Worm (Caenorhabditis elegans) whole organism, L4/young adult: ENCODE results near the gene crm-1.

Source experiments
- W03F9.2 ChIP-seq: fragments of 150-350 bp; optimal IDR thresholded peaks from 2 replicates; lab custom pipeline; 2014; ENCODE audit warnings: missing biosample characterization, missing genetic modification characterization
- dao-5 ChIP-seq: sonication (generic microtip); optimal IDR thresholded peaks from 2 replicates; lab custom pipeline; 2016; ENCODE audit warnings: missing genotype, missing genetic modification characterization, moderate library complexity, missing compliant biosample characterization
- him-1 ChIP-seq: sonication (generic microtip); optimal IDR thresholded peaks from 2 replicates; lab custom pipeline; 2016; ENCODE audit warnings: missing genotype, missing genetic modification reagents, missing genetic modification characterization, missing compliant biosample characterization

DNA sequence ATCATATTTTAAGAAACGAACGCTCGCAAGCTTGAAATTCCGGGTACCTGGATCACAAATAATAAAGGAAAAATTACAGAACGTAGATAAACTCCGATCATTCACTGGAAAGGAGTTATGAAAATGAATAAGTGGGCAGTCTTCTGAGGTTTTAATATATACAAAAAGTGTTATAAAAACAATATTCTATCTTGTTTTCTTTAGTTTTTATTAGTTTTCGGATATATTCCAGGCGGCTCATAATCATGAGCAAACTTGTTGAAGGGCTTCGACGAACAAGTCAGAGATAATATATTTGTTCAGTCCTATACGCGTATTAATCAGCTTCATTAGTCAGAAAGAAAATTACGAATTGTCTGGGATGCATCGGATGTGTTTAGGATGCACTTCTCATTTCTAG, 18.0 kb downstream of the crm-1 start, which contains the start of gene gcy-6:
- no peak for TF ChIP-seq him-1 (tag; lab: Kevin White, UChicago)
- TF ChIP-seq dao-5: no peak
- TF ChIP-seq W03F9.2: no peak
